Worm (Caenorhabditis elegans): ENCODE measurements around the gene grl-23.

grl-23 gene

ce11 chrV:12586793-12587192 lies 10.1 kb upstream of the grl-23 start:
- no peak for TF ChIP-seq hlh-11 (tag; optimal IDR thresholded peaks at IDR 0.05)
- no peak for TF ChIP-seq nhr-10 (tag; optimal IDR thresholded peaks at IDR 0.05)
- no peak for TF ChIP-seq madf-9 (GFP tag; conservative IDR thresholded peaks at IDR 0.05)
- TF ChIP-seq nhr-77 (tag; optimal IDR thresholded peaks at IDR 0.05) = no peak
- no peak for TF ChIP-seq tra-1 (GFP tag; IDR thresholded peaks at IDR 0.05)
- TF ChIP-seq Y5F2A.4 (GFP tag; optimal IDR thresholded peaks at IDR 0.05) = no peak
- TF ChIP-seq nhr-11 (tag; optimal IDR thresholded peaks at IDR 0.05) = no peak
- TF ChIP-seq ceh-44 (GFP tag; IDR thresholded peaks at IDR 0.05) = no peak
- no peak for TF ChIP-seq ztf-11 (tag; optimal IDR thresholded peaks at IDR 0.05)

ce11 chrV:12584771-12585170 lies 8.1 kb upstream of the grl-23 start:
- TF ChIP-seq lin-39 (tag; optimal IDR thresholded peaks at IDR 0.05) (no peak), unc-62 (GFP tag; optimal IDR thresholded peaks at IDR 0.05 in 1 of 2) (peak in 1 of 2 experiments; percentile 94), unc-62 (tag; optimal IDR thresholded peaks at IDR 0.05) (no peak), nhr-102 (tag; optimal IDR thresholded peaks at IDR 0.05) (no peak), lir-3 (tag; optimal IDR thresholded peaks at IDR 0.05) (no peak), zfp-2 (tag; optimal IDR thresholded peaks at IDR 0.05) (no peak), gei-8 (GFP tag; optimal IDR thresholded peaks at IDR 0.05) (no peak)

- TF ChIP-seq spr-3 (GFP tag; optimal IDR thresholded peaks at IDR 0.05) = no peak
- peak in 1 of 2 experiments; percentile 76 for TF ChIP-seq unc-62 (GFP tag; optimal IDR thresholded peaks at IDR 0.05 in 1 of 2)
- TF ChIP-seq unc-62 (tag; optimal IDR thresholded peaks at IDR 0.05) = no peak
Observed at ce11 chrV:12583421-12583820, 6.7 kb upstream of the grl-23 start.

- TF ChIP-seq ceh-28 (tag; optimal IDR thresholded peaks at IDR 0.05) = no peak
- TF ChIP-seq fkh-10 (GFP tag; optimal IDR thresholded peaks at IDR 0.05) = no peak
- no peak for TF ChIP-seq unc-62 (GFP tag; optimal IDR thresholded peaks at IDR 0.05 in 1 of 2)
- TF ChIP-seq unc-62 (tag; optimal IDR thresholded peaks at IDR 0.05) = no peak
- no peak for TF ChIP-seq ZK546.5 (tag; optimal IDR thresholded peaks at IDR 0.05)
- TF ChIP-seq set-16 (GFP tag; IDR thresholded peaks at IDR 0.05) = no peak
- no peak for TF ChIP-seq ZK337.2 (GFP tag; IDR thresholded peaks at IDR 0.05)
- no peak for TF ChIP-seq jun-1 (tag; optimal IDR thresholded peaks at IDR 0.05)
- no peak for TF ChIP-seq ceh-82 (tag; optimal IDR thresholded peaks at IDR 0.05)
- no peak for TF ChIP-seq nhr-76 (tag; optimal IDR thresholded peaks at IDR 0.05)
- TF ChIP-seq ceh-44 (GFP tag; IDR thresholded peaks at IDR 0.05) = no peak
- no peak for TF ChIP-seq dmd-6 (GFP tag; IDR thresholded peaks at IDR 0.05)
- TF ChIP-seq hif-1 (tag; optimal IDR thresholded peaks at IDR 0.05) = no peak
- TF ChIP-seq mdt-29 (GFP tag; IDR thresholded peaks at IDR 0.05) = no peak
- no peak for TF ChIP-seq nhr-25 (tag; optimal IDR thresholded peaks at IDR 0.05; ENCODE audit: borderline replicate concordance, insufficient read depth)
- TF ChIP-seq nhr-111 (GFP tag; optimal IDR thresholded peaks at IDR 0.05) = no peak
Observed at ce11 chrV:12579299-12579698, 2.6 kb upstream of the grl-23 start, which contains the start of gene E02A10.3. E02A10.3 (plus strand) TSS chrV:12579599.

ce11 chrV:12575846-12576245 lies 851 bp downstream of the grl-23 start:
- TF ChIP-seq hmg-1.1 (GFP tag; IDR thresholded peaks at IDR 0.05) (no peak), set-16 (GFP tag; IDR thresholded peaks at IDR 0.05) (peak; percentile 97), lin-1 (GFP tag; IDR thresholded peaks at IDR 0.05) (no peak), pha-4 (GFP tag; IDR thresholded peaks at IDR 0.05) (peak; percentile 58; the same call in 1 of the 2 replicates), pha-4 (tag; optimal IDR thresholded peaks at IDR 0.05) (no peak), nhr-48 (tag; optimal IDR thresholded peaks at IDR 0.05) (no peak)
